Worm (Caenorhabditis elegans) whole organism, L3 larva: Measurements from ENCODE around the gene R08D7.5.
A peak's percentile ranks its signal among the peaks of the same experiment; 100 is the strongest.

ENCODE experiments used
- R02D3.7 ChIP-seq: fragments of 150-350 bp; optimal IDR thresholded peaks from 2 replicates; lab custom pipeline; 2014; ENCODE audit warnings: missing biosample characterization, missing genetic modification characterization
- ZK546.5 ChIP-seq: sonication (generic microtip); optimal IDR thresholded peaks from 2 replicates; lab custom pipeline; 2017; ENCODE audit warnings: missing biosample characterization, missing genetic modification characterization
- ama-1 ChIP-seq: fragments of 150-350 bp; optimal IDR thresholded peaks from 2 replicates; lab custom pipeline; 2018
- ceh-16 ChIP-seq: sonication (generic microtip); optimal IDR thresholded peaks from 2 replicates; lab custom pipeline; 2017; ENCODE audit warnings: missing biosample characterization, missing genetic modification characterization
- ceh-28 ChIP-seq: fragments of 150-350 bp; optimal IDR thresholded peaks from 2 replicates; lab custom pipeline; 2014; ENCODE audit warnings: missing biosample characterization, missing genetic modification reagents, missing genetic modification characterization
- ceh-82 ChIP-seq: fragments of 150-350 bp; optimal IDR thresholded peaks from 2 replicates; lab custom pipeline; 2014; ENCODE audit warnings: missing biosample characterization, missing genetic modification characterization
- ceh-9 ChIP-seq: sonication (generic microtip); optimal IDR thresholded peaks from 2 replicates; lab custom pipeline; 2018; ENCODE audit warnings: missing biosample characterization, missing genetic modification characterization
- daf-12 ChIP-seq: fragments of 150-350 bp; optimal IDR thresholded peaks from 2 replicates; lab custom pipeline; 2014; ENCODE audit warnings: missing biosample characterization, missing genetic modification reagents, missing genetic modification characterization
- egl-27 ChIP-seq: sonication (generic microtip); optimal IDR thresholded peaks from 4 replicates; lab custom pipeline; 2017; ENCODE audit warnings: missing biosample characterization, missing genetic modification reagents, missing genetic modification characterization
- egl-5 ChIP-seq: fragments of 150-350 bp; optimal IDR thresholded peaks from 2 replicates; lab custom pipeline; 2017; ENCODE audit warnings: missing biosample characterization, missing genetic modification reagents, missing genetic modification characterization, inconsistent platforms
- elt-1 ChIP-seq: fragments of 150-350 bp; optimal IDR thresholded peaks from 2 replicates; lab custom pipeline; 2014; ENCODE audit warnings: missing biosample characterization, missing genetic modification characterization
- elt-2 ChIP-seq: sonication (generic microtip); optimal IDR thresholded peaks from 2 replicates; lab custom pipeline; 2016; ENCODE audit warnings: missing genetic modification reagents, mild to moderate bottlenecking, missing genetic modification characterization, missing compliant biosample characterization
- elt-3 ChIP-seq, 3 experiments: fragments of 150-350 bp in 1 of 3; sonication (generic microtip) in 2 of 3; optimal IDR thresholded peaks; 2 replicates in 2 of 3; 4 replicates in 1 of 3; lab custom pipeline; 2014 to 2017; ENCODE audit warnings: missing biosample characterization in 3 of 3, missing genetic modification characterization in 3 of 3
- eor-1 ChIP-seq, 2 experiments: fragments of 150-350 bp; optimal IDR thresholded peaks; 2 replicates each; lab custom pipeline; 2014 to 2018; ENCODE audit warnings: missing biosample characterization in 2 of 2, missing genetic modification characterization in 2 of 2
- fkh-10 ChIP-seq: sonication (generic microtip); optimal IDR thresholded peaks from 2 replicates; lab custom pipeline; 2017; ENCODE audit warnings: missing biosample characterization, missing genetic modification reagents, missing genetic modification characterization
- fkh-2 ChIP-seq: fragments of 150-350 bp; optimal IDR thresholded peaks from 2 replicates; lab custom pipeline; 2014; ENCODE audit warnings: missing biosample characterization, missing genetic modification reagents, missing genetic modification characterization
- fos-1 ChIP-seq: fragments of 150-350 bp; optimal IDR thresholded peaks from 2 replicates; lab custom pipeline; 2014; ENCODE audit warnings: missing biosample characterization, missing genetic modification characterization
- hmg-11 ChIP-seq: sonication (generic microtip); optimal IDR thresholded peaks from 2 replicates; lab custom pipeline; 2016; ENCODE audit warnings: missing genetic modification characterization, missing compliant biosample characterization
- jun-1 ChIP-seq: fragments of 150-350 bp; optimal IDR thresholded peaks from 2 replicates; lab custom pipeline; 2014; ENCODE audit warnings: missing biosample characterization, missing genetic modification reagents, missing genetic modification characterization
- lin-15B ChIP-seq: fragments of 150-350 bp; optimal IDR thresholded peaks from 2 replicates; lab custom pipeline; 2014; ENCODE audit warnings: missing biosample characterization, missing genetic modification characterization
- lin-39 ChIP-seq: fragments of 150-350 bp; optimal IDR thresholded peaks from 2 replicates; lab custom pipeline; 2018; ENCODE audit warnings: missing biosample characterization, missing genetic modification reagents, missing genetic modification characterization
- lsy-12 ChIP-seq: sonication (generic microtip); optimal IDR thresholded peaks from 2 replicates; lab custom pipeline; 2016; ENCODE audit warnings: mild to moderate bottlenecking, missing genetic modification characterization, missing compliant biosample characterization
- mdl-1 ChIP-seq: fragments of 150-350 bp; optimal IDR thresholded peaks from 2 replicates; lab custom pipeline; 2014; ENCODE audit warnings: missing biosample characterization, missing genetic modification characterization
- mml-1 ChIP-seq: fragments of 150-350 bp; sonication (generic microtip); optimal IDR thresholded peaks from 3 replicates; lab custom pipeline; 2014; ENCODE audit warnings: missing biosample characterization, missing genetic modification characterization
- nfya-1 ChIP-seq: sonication (generic microtip); optimal IDR thresholded peaks from 2 replicates; lab custom pipeline; 2017; ENCODE audit warnings: missing genetic modification characterization, mild to moderate bottlenecking, missing compliant biosample characterization, antibody characterized with exemption, moderate library complexity; ENCODE audit not compliant: insufficient read depth
- nhr-11 ChIP-seq: fragments of 150-350 bp; optimal IDR thresholded peaks from 2 replicates; lab custom pipeline; 2014; ENCODE audit warnings: missing biosample characterization, missing genetic modification characterization
- nhr-12 ChIP-seq: fragments of 150-350 bp; optimal IDR thresholded peaks from 2 replicates; lab custom pipeline; 2014; ENCODE audit warnings: missing biosample characterization, missing genetic modification characterization
- nhr-23 ChIP-seq: fragments of 150-350 bp; optimal IDR thresholded peaks from 2 replicates; lab custom pipeline; 2014; ENCODE audit warnings: missing biosample characterization, missing genetic modification reagents, missing genetic modification characterization
- nhr-237 ChIP-seq: fragments of 150-350 bp; optimal IDR thresholded peaks from 2 replicates; lab custom pipeline; 2014; ENCODE audit warnings: missing biosample characterization, missing genetic modification characterization
- nhr-25 ChIP-seq: sonication (generic microtip); optimal IDR thresholded peaks from 2 replicates; lab custom pipeline; 2017; ENCODE audit warnings: missing biosample characterization, missing genetic modification characterization
- nhr-43 ChIP-seq: sonication (generic microtip); optimal IDR thresholded peaks from 2 replicates; lab custom pipeline; 2016; ENCODE audit warnings: mild to moderate bottlenecking, missing genetic modification characterization, missing compliant biosample characterization; ENCODE audit not compliant: poor library complexity, severe bottlenecking
- nhr-67 ChIP-seq: fragments of 150-350 bp; optimal IDR thresholded peaks from 2 replicates; lab custom pipeline; 2014; ENCODE audit warnings: missing biosample characterization, missing genetic modification characterization
- nhr-76 ChIP-seq: fragments of 150-350 bp; sonication (generic microtip); optimal IDR thresholded peaks from 5 replicates; lab custom pipeline; 2014; ENCODE audit warnings: missing biosample characterization, missing genetic modification characterization
- nhr-77 ChIP-seq: fragments of 150-350 bp; optimal IDR thresholded peaks from 2 replicates; lab custom pipeline; 2014; ENCODE audit warnings: missing biosample characterization, missing genetic modification characterization
- pha-4 ChIP-seq: fragments of 150-350 bp; optimal IDR thresholded peaks from 2 replicates; lab custom pipeline; 2014; ENCODE audit warnings: missing biosample characterization, missing genetic modification reagents, missing genetic modification characterization
- pqm-1 ChIP-seq: fragments of 150-350 bp; optimal IDR thresholded peaks from 2 replicates; lab custom pipeline; 2017; ENCODE audit warnings: missing biosample characterization, missing genetic modification characterization, inconsistent platforms
- sea-2 ChIP-seq: fragments of 150-350 bp; sonication (generic microtip); optimal IDR thresholded peaks from 4 replicates; lab custom pipeline; 2014; ENCODE audit warnings: missing biosample characterization, missing genetic modification reagents, missing genetic modification characterization
- skn-1 ChIP-seq: fragments of 150-350 bp; optimal IDR thresholded peaks from 2 replicates; lab custom pipeline; 2014; ENCODE audit warnings: missing biosample characterization, missing genetic modification characterization
- snpc-4 ChIP-seq: fragments of 150-350 bp; optimal IDR thresholded peaks from 2 replicates; lab custom pipeline; 2014; ENCODE audit warnings: missing biosample characterization, missing genetic modification characterization
- tbx-2 ChIP-seq: sonication (generic microtip); optimal IDR thresholded peaks from 2 replicates; lab custom pipeline; 2016; ENCODE audit warnings: mild to moderate bottlenecking, missing genetic modification characterization, missing compliant biosample characterization
- unc-39 ChIP-seq: sonication (generic microtip); optimal IDR thresholded peaks from 4 replicates; lab custom pipeline; 2017; ENCODE audit warnings: missing biosample characterization, missing genetic modification characterization
- unc-62 ChIP-seq: fragments of 150-350 bp; sonication (generic microtip); optimal IDR thresholded peaks from 4 replicates; lab custom pipeline; 2014; ENCODE audit warnings: missing biosample characterization, missing genetic modification reagents, missing genetic modification characterization
- zag-1 ChIP-seq: fragments of 150-350 bp; optimal IDR thresholded peaks from 2 replicates; lab custom pipeline; 2014; ENCODE audit warnings: missing biosample characterization, missing genetic modification characterization
- ztf-11 ChIP-seq: fragments of 150-350 bp; optimal IDR thresholded peaks from 2 replicates; lab custom pipeline; 2014; ENCODE audit warnings: missing biosample characterization, missing genetic modification characterization
- ztf-4 ChIP-seq: fragments of 150-350 bp; optimal IDR thresholded peaks from 2 replicates; lab custom pipeline; 2014; ENCODE audit warnings: missing biosample characterization, missing genetic modification characterization

Gene R08D7.5

DNA sequence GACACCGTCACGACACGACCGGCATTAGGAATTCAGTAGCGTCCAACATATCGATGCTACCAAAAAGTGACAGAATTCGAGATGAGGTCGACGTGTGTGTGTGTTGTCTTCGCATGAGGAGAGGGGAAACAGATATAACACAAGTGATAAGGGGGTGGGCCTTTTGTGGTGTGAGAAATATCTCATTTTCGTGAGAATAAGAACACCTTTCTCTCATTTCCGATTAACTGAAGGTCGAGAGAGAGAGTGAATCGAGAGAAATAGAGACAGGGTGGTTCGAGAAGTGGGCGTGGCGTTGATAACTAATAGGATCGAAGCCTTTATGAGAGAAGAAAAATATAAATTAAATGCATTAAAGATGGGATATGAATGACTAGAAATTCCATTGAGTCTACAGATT is 9.2 kb downstream of the R08D7.5 start:
- no peak for TF ChIP-seq nhr-67 (tag; lab: Kevin White, UChicago)
- no peak for TF ChIP-seq R02D3.7 (tag; lab: Kevin White, UChicago)
- TF ChIP-seq mdl-1 (tag; lab: Kevin White, UChicago): no peak
- no peak for TF ChIP-seq nfya-1 (tag; lab: Kevin White, UChicago)
- peak; percentile 25 for TF ChIP-seq lin-39 (tag; lab: Kevin White, UChicago)
- TF ChIP-seq mml-1 (tag; lab: Kevin White, UChicago): no peak
- no peak for TF ChIP-seq sea-2 (GFP tag; lab: Kevin White, UChicago)
- TF ChIP-seq ZK546.5 (tag; lab: Kevin White, UChicago): no peak
- TF ChIP-seq unc-39 (tag; lab: Kevin White, UChicago): no peak
- peak; percentile 16 for TF ChIP-seq nhr-43 (tag; lab: Kevin White, UChicago)
- peak; percentile 32 for TF ChIP-seq ama-1
- TF ChIP-seq nhr-25: peak; percentile 69
- TF ChIP-seq nhr-23 (tag; lab: Kevin White, UChicago): peak; percentile 36
- TF ChIP-seq egl-27 (tag; lab: Kevin White, UChicago): no peak
- no peak for TF ChIP-seq eor-1 (tag; optimal IDR thresholded peaks at IDR 0.05; lab: Kevin White, UChicago)
- no peak for TF ChIP-seq daf-12 (tag; lab: Kevin White, UChicago)
- no peak for TF ChIP-seq nhr-12

DNA sequence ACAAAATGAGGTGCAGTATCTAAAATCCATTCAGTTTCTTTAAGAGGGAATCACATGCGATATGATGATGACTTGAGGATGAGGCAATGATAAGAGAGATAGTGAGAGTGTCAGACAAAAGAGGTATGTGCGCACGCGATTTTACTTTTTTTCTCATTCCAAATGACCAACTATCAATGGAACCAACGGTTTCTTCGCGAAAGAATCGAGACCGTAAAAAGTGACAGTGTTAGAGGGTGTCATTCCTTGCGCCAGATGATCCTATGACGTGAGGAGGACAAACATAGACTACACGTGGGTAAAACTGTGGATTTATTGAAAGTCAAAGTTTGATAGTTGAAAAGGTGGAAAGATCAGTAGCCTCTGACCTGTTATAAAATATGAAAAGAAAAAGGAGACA is 9.9 kb downstream of the R08D7.5 start:
- TF ChIP-seq mdl-1 (tag; lab: Kevin White, UChicago): no peak
- no peak for TF ChIP-seq unc-62 (GFP tag; lab: Kevin White, UChicago)
- TF ChIP-seq nhr-77 (tag; lab: Kevin White, UChicago): no peak
- TF ChIP-seq nhr-12: no peak
- TF ChIP-seq egl-27 (tag; lab: Kevin White, UChicago): no peak
- TF ChIP-seq hmg-11 (tag; lab: Kevin White, UChicago): no peak
- TF ChIP-seq nhr-11 (tag; lab: Kevin White, UChicago): no peak
- TF ChIP-seq nhr-67 (tag; lab: Kevin White, UChicago): no peak
- peak in 2 of 3 experiments; percentile 36 to 84 for TF ChIP-seq elt-3 (tag; optimal IDR thresholded peaks at IDR 0.05; lab: Kevin White, UChicago)
- TF ChIP-seq egl-5 (tag; lab: Kevin White, UChicago): no peak
- no peak for TF ChIP-seq zag-1 (tag; lab: Kevin White, UChicago)
- TF ChIP-seq nhr-43 (tag; lab: Kevin White, UChicago): peak; percentile 48
- no peak for TF ChIP-seq nhr-237 (tag; lab: Kevin White, UChicago)
- no peak for TF ChIP-seq lsy-12 (tag; lab: Kevin White, UChicago)
- no peak for TF ChIP-seq eor-1 (tag; optimal IDR thresholded peaks at IDR 0.05; lab: Kevin White, UChicago)
- no peak for TF ChIP-seq ceh-82 (tag; lab: Kevin White, UChicago)
- no peak for TF ChIP-seq elt-1 (tag; lab: Kevin White, UChicago)
- no peak for TF ChIP-seq sea-2 (GFP tag; lab: Kevin White, UChicago)
- TF ChIP-seq lin-39 (tag; lab: Kevin White, UChicago): no peak
- TF ChIP-seq nhr-76 (tag; lab: Kevin White, UChicago): no peak
- peak; percentile 35 for TF ChIP-seq jun-1 (tag; lab: Kevin White, UChicago)
- peak; percentile 15 for TF ChIP-seq pqm-1 (tag; lab: Kevin White, UChicago)
- TF ChIP-seq snpc-4: no peak
- TF ChIP-seq ama-1: peak; percentile 59
- no peak for TF ChIP-seq ztf-11 (tag; lab: Kevin White, UChicago)
- TF ChIP-seq unc-39 (tag; lab: Kevin White, UChicago): no peak
- no peak for TF ChIP-seq fkh-2 (tag; lab: Kevin White, UChicago)
- no peak for TF ChIP-seq pha-4
- TF ChIP-seq fos-1 (tag; lab: Kevin White, UChicago): no peak
- no peak for TF ChIP-seq R02D3.7 (tag; lab: Kevin White, UChicago)
- TF ChIP-seq nhr-25: no peak
- no peak for TF ChIP-seq ztf-4 (tag; lab: Kevin White, UChicago)
- no peak for TF ChIP-seq ceh-16 (tag; lab: Kevin White, UChicago)
- peak; percentile 67 for TF ChIP-seq nhr-23 (tag; lab: Kevin White, UChicago)
- TF ChIP-seq elt-2: peak; percentile 1
- no peak for TF ChIP-seq ceh-28 (tag; lab: Kevin White, UChicago)
- no peak for TF ChIP-seq nfya-1 (tag; lab: Kevin White, UChicago)
- TF ChIP-seq fkh-10 (GFP tag; lab: Kevin White, UChicago): no peak
- TF ChIP-seq tbx-2 (tag; lab: Kevin White, UChicago): no peak
- TF ChIP-seq lin-15B (tag; lab: Kevin White, UChicago): no peak
- TF ChIP-seq mml-1 (tag; lab: Kevin White, UChicago): no peak
- peak; percentile 48 for TF ChIP-seq skn-1 (tag; lab: Kevin White, UChicago)
- no peak for TF ChIP-seq ceh-9 (tag; lab: Kevin White, UChicago)
